Fruit fly (Drosophila melanogaster): ENCODE measurements around the gene tna.

tna gene

dm6 chr3L:10851853-10852346 is 16.6 kb downstream of the tna start (continued):
- no peak for TF ChIP-seq CG15479 (GFP tag; optimal IDR thresholded peaks at IDR 0.05)
- TF ChIP-seq CkIIα-i1 (GFP tag; IDR thresholded peaks at IDR 0.05), result no peak
- peak; percentile 76 for TF ChIP-seq gem (tag; optimal IDR thresholded peaks at IDR 0.05)
- peak; percentile 18 for TF ChIP-seq CG12659 (GFP tag; optimal IDR thresholded peaks at IDR 0.05)
- no peak for TF ChIP-seq CG15514 (GFP tag; optimal IDR thresholded peaks at IDR 0.05)
- no peak for TF ChIP-seq Nf-YA (GFP tag; IDR thresholded peaks at IDR 0.05)
- TF ChIP-seq CG18262 (tag; optimal IDR thresholded peaks at IDR 0.05), result peak; percentile 87
- peak; percentile 34 for TF ChIP-seq tio (GFP tag; optimal IDR thresholded peaks at IDR 0.05)
- TF ChIP-seq dmrt99B (tag; optimal IDR thresholded peaks at IDR 0.05), result peak; percentile 60
- TF ChIP-seq pb (GFP tag; optimal IDR thresholded peaks at IDR 0.05), result no peak
- TF ChIP-seq CG18599 (GFP tag; optimal IDR thresholded peaks at IDR 0.05), result peak; percentile 19
- no peak for TF ChIP-seq sc (optimal IDR thresholded peaks at IDR 0.05)
- peak; percentile 44 for TF ChIP-seq sc (GFP tag; optimal IDR thresholded peaks at IDR 0.05)
- TF ChIP-seq dpn (GFP tag; optimal IDR thresholded peaks at IDR 0.05), result no peak
- TF ChIP-seq CG2120 (GFP tag; optimal IDR thresholded peaks at IDR 0.05), result peak; percentile 22
- no peak for TF ChIP-seq fru (optimal IDR thresholded peaks at IDR 0.05)
- TF ChIP-seq D (optimal IDR thresholded peaks at IDR 0.05), result no peak
- TF ChIP-seq D (GFP tag; optimal IDR thresholded peaks at IDR 0.05), result peak; percentile 39
- no peak for TF ChIP-seq Poxn (GFP tag; IDR thresholded peaks at IDR 0.05)
- TF ChIP-seq D19A (tag; optimal IDR thresholded peaks at IDR 0.05), result peak; percentile 30
- TF ChIP-seq Lim3 (GFP tag; IDR thresholded peaks at IDR 0.05), result no peak
- no peak for TF ChIP-seq CG10431 (GFP tag; optimal IDR thresholded peaks at IDR 0.05)
- no peak for TF ChIP-seq rib (GFP tag; IDR thresholded peaks at IDR 0.05)
- TF ChIP-seq Blimp-1 (GFP tag; optimal IDR thresholded peaks at IDR 0.05), result peak; percentile 48
- no peak for TF ChIP-seq CG11456 (GFP tag; IDR thresholded peaks at IDR 0.05)
- TF ChIP-seq CG10565 (GFP tag; optimal IDR thresholded peaks at IDR 0.05), result no peak
- peak; percentile 55 for TF ChIP-seq CG18619 (GFP tag; optimal IDR thresholded peaks at IDR 0.05)
- TF ChIP-seq pfk (GFP tag; optimal IDR thresholded peaks at IDR 0.05), result no peak
- no peak for TF ChIP-seq Camta (GFP tag; optimal IDR thresholded peaks at IDR 0.05)
- TF ChIP-seq CG13424 (tag; optimal IDR thresholded peaks at IDR 0.05), result peak; percentile 17
- no peak for TF ChIP-seq lov (optimal IDR thresholded peaks at IDR 0.05)
- no peak for TF ChIP-seq lov (GFP tag; IDR thresholded peaks at IDR 0.05)
- peak; percentile 59 for TF ChIP-seq CG13775 (GFP tag; optimal IDR thresholded peaks at IDR 0.05)
- TF ChIP-seq Ravus (GFP tag; IDR thresholded peaks at IDR 0.05), result no peak
- TF ChIP-seq CG9817 (tag; optimal IDR thresholded peaks at IDR 0.05), result no peak
- no peak for TF ChIP-seq CG14965 (GFP tag; optimal IDR thresholded peaks at IDR 0.05; ENCODE audit: borderline replicate concordance)
- TF ChIP-seq Meics (GFP tag; optimal IDR thresholded peaks at IDR 0.05), result no peak
- peak; percentile 29 for TF ChIP-seq bcd (GFP tag; optimal IDR thresholded peaks at IDR 0.05)
- peak; percentile 45 for TF ChIP-seq CG2678 (tag; optimal IDR thresholded peaks at IDR 0.05)
- TF ChIP-seq CG2712 (tag; optimal IDR thresholded peaks at IDR 0.05), result peak; percentile 66
- peak; percentile 38 for TF ChIP-seq org-1 (GFP tag; optimal IDR thresholded peaks at IDR 0.05)
- peak; percentile 17 for TF ChIP-seq Chrac-16 (GFP tag; optimal IDR thresholded peaks at IDR 0.05)
- TF ChIP-seq Sox100B (GFP tag; optimal IDR thresholded peaks at IDR 0.05), result peak; percentile 60
- TF ChIP-seq pho (GFP tag; optimal IDR thresholded peaks at IDR 0.05), result no peak
- no peak for TF ChIP-seq pita (GFP tag; optimal IDR thresholded peaks at IDR 0.05)
- TF ChIP-seq cato (GFP tag; optimal IDR thresholded peaks at IDR 0.05; ENCODE audit: borderline replicate concordance), result peak; percentile 8
- no peak for TF ChIP-seq chm (GFP tag; IDR thresholded peaks at IDR 0.05)
- TF ChIP-seq CG10979 (tag; optimal IDR thresholded peaks at IDR 0.05), result peak; percentile 52
- no peak for TF ChIP-seq B-H2 (GFP tag; optimal IDR thresholded peaks at IDR 0.05)
- peak; percentile 60 for TF ChIP-seq Ssrp (tag; optimal IDR thresholded peaks at IDR 0.05)
- TF ChIP-seq dmrt11E (tag; optimal IDR thresholded peaks at IDR 0.05), result peak; percentile 68
- no peak for TF ChIP-seq HmgD (GFP tag; optimal IDR thresholded peaks at IDR 0.05)

All from whole organism, embryonic.